Fruit fly (Drosophila melanogaster) whole organism, pupa: ENCODE measurements around the gene mRpL39.

ENCODE experiments used
- CG15710 ChIP-seq: fragments of 200-800 bp; sonication (Bioruptor generic); optimal IDR thresholded peaks from 2 replicates; lab custom pipeline; 2018; ENCODE audit warnings: missing biosample characterization, mild to moderate bottlenecking, missing genetic modification characterization, moderate library complexity
- CG8159 ChIP-seq: fragments of 200-800 bp; sonication (Bioruptor generic); optimal IDR thresholded peaks from 3 replicates; lab custom pipeline; 2018; ENCODE audit warnings: missing biosample characterization, mild to moderate bottlenecking, missing genetic modification characterization, moderate library complexity
- CG9948 ChIP-seq: fragments of 200-800 bp; sonication (Bioruptor generic); optimal IDR thresholded peaks from 2 replicates; lab custom pipeline; 2018; ENCODE audit warnings: missing biosample characterization, mild to moderate bottlenecking, missing genetic modification characterization, moderate library complexity
- EcR ChIP-seq: fragments of 200-800 bp; sonication (Bioruptor generic); optimal IDR thresholded peaks from 3 replicates; lab custom pipeline; 2019; ENCODE audit warnings: missing biosample characterization, missing genetic modification characterization, mild to moderate bottlenecking, moderate library complexity, missing genetic modification reagents
- Ets98B ChIP-seq: fragments of 200-800 bp; sonication (Bioruptor generic); IDR thresholded peaks from 2 replicates; pipeline ENCODE4 v1.3.6; 2022; ENCODE audit warnings: missing biosample characterization, missing genetic modification characterization
- gl ChIP-seq: fragments of 200-800 bp; sonication (Bioruptor generic); optimal IDR thresholded peaks from 2 replicates; lab custom pipeline; 2018; ENCODE audit warnings: missing biosample characterization, mild to moderate bottlenecking, missing genetic modification characterization
- rn ChIP-seq: fragments of 200-800 bp; sonication (Bioruptor generic); IDR thresholded peaks from 2 replicates; pipeline ENCODE4 v1.3.6; 2022; ENCODE audit warnings: missing biosample characterization, missing genetic modification characterization

DNA sequence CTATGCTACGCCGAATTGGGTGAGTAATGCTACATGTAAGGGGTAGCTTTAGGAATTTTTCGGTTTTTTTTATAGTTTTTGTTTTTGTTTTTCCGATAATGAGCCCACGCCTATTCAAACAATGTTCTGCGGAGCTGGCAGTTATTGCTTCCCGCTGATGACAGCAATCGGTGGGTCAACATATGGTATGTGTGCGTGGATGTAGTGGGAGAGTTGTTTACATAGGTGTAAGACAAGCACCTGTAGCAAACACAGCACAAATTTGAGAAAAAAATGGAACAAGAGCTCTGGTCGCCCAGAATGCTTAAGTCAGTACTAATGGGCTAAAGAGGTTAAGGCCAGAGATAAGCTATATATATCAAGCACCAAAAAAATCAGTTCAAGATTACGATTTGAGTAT is 11.2 kb downstream of the mRpL39 start:
- TF ChIP-seq Ets98B (GFP tag; lab: Robert Waterston, UW) (no peak), CG8159 (no peak), rn (GFP tag; lab: Robert Waterston, UW) (no peak), gl (tag; lab: Kevin White, UChicago) (no peak), CG15710 (no peak), EcR (no peak), CG9948 (tag; lab: Kevin White, UChicago) (no peak)
